Worm (Caenorhabditis elegans) whole organism, L4 larva: ENCODE data around the gene C33C12.11.

ENCODE experiments used
- T20F7.1 ChIP-seq: fragments of 200-800 bp; sonication (Bioruptor generic); optimal IDR thresholded peaks from 2 replicates; lab custom pipeline; 2018; ENCODE audit warnings: mild to moderate bottlenecking, missing genetic modification characterization, missing compliant biosample characterization
- ceh-28 ChIP-seq: fragments of 150-350 bp; optimal IDR thresholded peaks from 2 replicates; lab custom pipeline; 2014; ENCODE audit warnings: missing biosample characterization, missing genetic modification reagents, missing genetic modification characterization
- ceh-82 ChIP-seq: sonication (generic microtip); optimal IDR thresholded peaks from 2 replicates; lab custom pipeline; 2017; ENCODE audit warnings: missing biosample characterization, missing genetic modification characterization
- lin-13 ChIP-seq: fragments of 150-350 bp; optimal IDR thresholded peaks from 2 replicates; lab custom pipeline; 2014; ENCODE audit warnings: missing biosample characterization, missing genetic modification reagents, missing genetic modification characterization
- lsy-2 ChIP-seq, 2 experiments: fragments of 150-350 bp in 1 of 2; sonication (generic microtip) in 1 of 2; optimal IDR thresholded peaks; 2 replicates each; lab custom pipeline; 2014 to 2017; ENCODE audit warnings: missing biosample characterization in 2 of 2, missing genetic modification characterization in 2 of 2
- nhr-11 ChIP-seq: fragments of 150-350 bp; optimal IDR thresholded peaks from 2 replicates; lab custom pipeline; 2014; ENCODE audit warnings: missing biosample characterization, missing genetic modification characterization
- nhr-76 ChIP-seq: fragments of 150-350 bp; optimal IDR thresholded peaks from 2 replicates; lab custom pipeline; 2014; ENCODE audit warnings: missing biosample characterization, missing genetic modification characterization
- nhr-77 ChIP-seq: fragments of 150-350 bp; optimal IDR thresholded peaks from 2 replicates; lab custom pipeline; 2014; ENCODE audit warnings: missing biosample characterization, missing genetic modification characterization
- pqm-1 ChIP-seq: sonication (generic microtip); optimal IDR thresholded peaks from 2 replicates; lab custom pipeline; 2017; ENCODE audit warnings: missing biosample characterization, missing genetic modification characterization
- unc-39 ChIP-seq: sonication (generic microtip); optimal IDR thresholded peaks from 2 replicates; lab custom pipeline; 2017; ENCODE audit warnings: missing biosample characterization, missing genetic modification characterization
- unc-62 ChIP-seq, 3 experiments: fragments of 150-350 bp in 1 of 3; sonication (generic microtip); optimal IDR thresholded peaks in 2 of 3; peaks in 1 of 3; 1 replicate in 1 of 3; 2 replicates in 2 of 3; lab custom pipeline; 2014 to 2017; ENCODE audit warnings: missing biosample characterization in 3 of 3, missing genetic modification characterization in 3 of 3, missing genetic modification reagents in 3 of 3, missing genotype in 1 of 3
- ztf-11 ChIP-seq: fragments of 150-350 bp; optimal IDR thresholded peaks from 2 replicates; lab custom pipeline; 2014; ENCODE audit warnings: missing biosample characterization, missing genetic modification characterization

ce11 chrII:2166376-2166775 lies 2.7 kb upstream of the C33C12.11 start, which contains the start of gene C33C12.4:
- no peak for TF ChIP-seq nhr-76 (tag; lab: Kevin White, UChicago)
- TF ChIP-seq ztf-11 (tag; lab: Kevin White, UChicago): no peak
- TF ChIP-seq nhr-11 (tag; lab: Kevin White, UChicago): no peak
- no peak for TF ChIP-seq nhr-77 (tag; lab: Kevin White, UChicago)
- TF ChIP-seq ceh-82 (tag; lab: Kevin White, UChicago): no peak
- TF ChIP-seq T20F7.1 (GFP tag; lab: Kevin White, UChicago): no peak
- TF ChIP-seq lin-13 (GFP tag; lab: Kevin White, UChicago): no peak
- TF ChIP-seq unc-39: no peak
- no peak for TF ChIP-seq lsy-2 (tag; optimal IDR thresholded peaks at IDR 0.05; lab: Kevin White, UChicago)
- TF ChIP-seq pqm-1: no peak
- no peak for TF ChIP-seq unc-62 (GFP tag; optimal IDR thresholded peaks at IDR 0.05 in 1 of 2; lab: Kevin White, UChicago)
- TF ChIP-seq unc-62 (tag; optimal IDR thresholded peaks at IDR 0.05; lab: Kevin White, UChicago): no peak
- TF ChIP-seq ceh-28 (tag; lab: Kevin White, UChicago): no peak
